Worm (Caenorhabditis elegans): ENCODE measurements around the gene clu-1.

Gene clu-1

DNA sequence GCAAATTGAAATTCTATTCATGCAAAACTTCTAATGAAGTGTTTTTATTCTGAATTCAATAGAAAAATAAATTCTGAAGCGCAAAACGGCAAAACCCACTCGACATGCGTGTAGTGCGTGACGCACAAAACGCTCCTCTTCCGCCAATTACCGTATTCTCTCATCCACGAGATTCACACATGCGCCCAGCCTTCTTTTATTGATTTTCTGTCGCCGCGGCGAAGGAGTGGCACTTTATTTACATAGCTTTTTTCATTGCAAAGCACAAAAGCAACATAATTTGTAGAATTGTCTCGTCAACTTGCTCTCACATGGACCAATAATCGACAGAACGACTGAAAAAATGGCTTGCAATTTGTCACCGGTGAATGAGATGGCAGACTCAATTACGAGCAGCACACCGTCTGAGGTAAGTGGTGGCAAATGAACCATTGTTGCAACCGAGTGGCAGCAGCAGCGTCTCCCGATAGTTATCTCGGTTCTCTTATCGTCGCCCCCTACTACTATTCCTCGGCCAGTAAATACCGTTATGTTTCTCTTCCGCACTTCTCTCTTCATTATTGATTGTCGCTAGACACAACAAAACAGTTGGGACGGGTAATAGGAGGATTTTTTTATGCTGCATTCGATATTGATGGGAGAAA lies 24.9 kb upstream of the clu-1 start, which contains the start of gene unc-16 (continued):
- TF ChIP-seq repo-1 (tag; optimal IDR thresholded peaks at IDR 0.05) (peak; percentile 46), hmg-1.2 (GFP tag; IDR thresholded peaks at IDR 0.05) (peak; percentile 33; the same call in 1 of the 2 replicates), F33H1.4 (GFP tag; IDR thresholded peaks at IDR 0.05) (peak; percentile 50; the same call in 1 of the 2 replicates), hlh-12 (tag; optimal IDR thresholded peaks at IDR 0.05) (no peak), Y53F4B.3 (GFP tag; IDR thresholded peaks at IDR 0.05) (no peak), snpc-1.3 (tag; optimal IDR thresholded peaks at IDR 0.05; ENCODE audit: insufficient read depth) (no peak), ztf-6 (GFP tag; IDR thresholded peaks at IDR 0.05) (no peak), attf-5 (GFP tag; optimal IDR thresholded peaks at IDR 0.05) (peak; percentile 89), tbx-9 (tag; optimal IDR thresholded peaks at IDR 0.05; ENCODE audit: borderline replicate concordance) (no peak), B0035.1 (tag; optimal IDR thresholded peaks at IDR 0.05) (no peak), ztf-28 (GFP tag; IDR thresholded peaks at IDR 0.05) (no peak), F39B2.1 (GFP tag; IDR thresholded peaks at IDR 0.05) (no peak), madf-3 (GFP tag; IDR thresholded peaks at IDR 0.05) (no peak), Y79H2A.3 (GFP tag; conservative IDR thresholded peaks at IDR 0.05) (no peak), sea-2 (GFP tag; IDR thresholded peaks at IDR 0.05) (no peak), hsf-1 (GFP tag; IDR thresholded peaks at IDR 0.05) (no peak), madf-8 (GFP tag; conservative IDR thresholded peaks at IDR 0.05) (peak; percentile 40), K11D2.4 (GFP tag; IDR thresholded peaks at IDR 0.05) (peak; percentile 87), F23B12.7 (tag; optimal IDR thresholded peaks at IDR 0.05; ENCODE audit: insufficient read depth) (no peak), F57C9.4 (tag; optimal IDR thresholded peaks at IDR 0.05) (no peak), lsl-1 (GFP tag; optimal IDR thresholded peaks at IDR 0.05) (peak; percentile 76), F22D6.2 (tag; optimal IDR thresholded peaks at IDR 0.05) (no peak), lin-54 (GFP tag; optimal IDR thresholded peaks at IDR 0.05) (peak; percentile 72), nhr-27 (tag; optimal IDR thresholded peaks at IDR 0.05) (no peak), attf-6 (GFP tag; IDR thresholded peaks at IDR 0.05) (no peak), sdz-38 (tag; optimal IDR thresholded peaks at IDR 0.05) (no peak), mcd-1 (GFP tag; IDR thresholded peaks at IDR 0.05) (peak; percentile 89), mel-28 (tag; optimal IDR thresholded peaks at IDR 0.05; ENCODE audit: borderline replicate concordance) (no peak), die-1 (tag; optimal IDR thresholded peaks at IDR 0.05) (no peak), ztf-26 (tag; optimal IDR thresholded peaks at IDR 0.05) (peak; percentile 47), zim-3 (tag; optimal IDR thresholded peaks at IDR 0.05) (no peak), ztf-22 (GFP tag; optimal IDR thresholded peaks at IDR 0.05) (no peak), bed-1 (GFP tag; IDR thresholded peaks at IDR 0.05) (no peak), madf-6 (GFP tag; IDR thresholded peaks at IDR 0.05) (no peak; the same call in 1 of the 2 replicates), rcor-1 (GFP tag; IDR thresholded peaks at IDR 0.05) (peak; percentile 35; the same call in 1 of the 2 replicates), egl-44 (GFP tag; IDR thresholded peaks at IDR 0.05) (no peak), xnd-1 (tag; optimal IDR thresholded peaks at IDR 0.05) (no peak), unc-130 (GFP tag; optimal IDR thresholded peaks at IDR 0.05) (no peak), fkh-3 (tag; optimal IDR thresholded peaks at IDR 0.05) (no peak), B0019.2 (GFP tag; conservative IDR thresholded peaks at IDR 0.05) (no peak), mes-4 (tag; optimal IDR thresholded peaks at IDR 0.05) (no peak), tbp1 (GFP tag; optimal IDR thresholded peaks at IDR 0.05) (peak; percentile 42), cebp-2 (GFP tag; IDR thresholded peaks at IDR 0.05) (no peak), nhr-179 (tag; optimal IDR thresholded peaks at IDR 0.05) (no peak), chd-7 (tag; optimal IDR thresholded peaks at IDR 0.05) (no peak), madf-10 (tag; optimal IDR thresholded peaks at IDR 0.05) (peak; percentile 45), him-1 (tag; optimal IDR thresholded peaks at IDR 0.05) (no peak), cebp-1 (GFP tag; IDR thresholded peaks at IDR 0.05) (0 out of 2 replicates have a peak, but pooled peaks have one; percentile 12), cebp-1 (tag; optimal IDR thresholded peaks at IDR 0.05) (peak; percentile 82)

Measured in whole organism, young adult.